Fruit fly (Drosophila melanogaster) whole organism, embryonic: ENCODE data around the gene Sec61alpha.
A peak's percentile ranks its signal among the peaks of the same experiment; 100 is the strongest.

ENCODE experiments used
- CG11085 ChIP-seq: fragments of 200-800 bp; sonication (Bioruptor generic); IDR thresholded peaks from 2 replicates; pipeline ENCODE4 v1.3.6; 2022; ENCODE audit warnings: missing biosample characterization, missing genetic modification characterization
- CG15696 ChIP-seq: fragments of 200-800 bp; sonication (Bioruptor generic); optimal IDR thresholded peaks from 2 replicates; lab custom pipeline; 2019; ENCODE audit warnings: missing biosample characterization, mild to moderate bottlenecking, missing genetic modification characterization, moderate library complexity
- CG18011 ChIP-seq: fragments of 200-800 bp; sonication (Bioruptor generic); optimal IDR thresholded peaks from 2 replicates; lab custom pipeline; 2017; ENCODE audit warnings: missing biosample characterization, missing genetic modification characterization, mild to moderate bottlenecking, moderate library complexity, missing genotype
- CG3847 ChIP-seq: fragments of 200-800 bp; sonication (Bioruptor generic); IDR thresholded peaks from 2 replicates; pipeline ENCODE4 v1.3.6; 2022; ENCODE audit warnings: missing biosample characterization, missing genetic modification characterization
- CG4617 ChIP-seq: fragments of 200-800 bp; sonication (Bioruptor generic); optimal IDR thresholded peaks from 3 replicates; lab custom pipeline; 2016; ENCODE audit warnings: missing biosample characterization, missing genetic modification characterization, borderline replicate concordance
- CG9727 ChIP-seq: fragments of 200-800 bp; sonication (Bioruptor generic); optimal IDR thresholded peaks from 3 replicates; lab custom pipeline; 2017; ENCODE audit warnings: missing biosample characterization, mild to moderate bottlenecking, missing genetic modification characterization
- CrebB ChIP-seq: fragments of 200-800 bp; sonication (Bioruptor generic); optimal IDR thresholded peaks from 3 replicates; lab custom pipeline; 2018; ENCODE audit warnings: missing biosample characterization, mild to moderate bottlenecking, missing genetic modification characterization
- D19A ChIP-seq: fragments of 200-800 bp; optimal IDR thresholded peaks from 3 replicates; lab custom pipeline; 2019; ENCODE audit warnings: missing biosample characterization, mild to moderate bottlenecking, missing genetic modification characterization, moderate library complexity
- ems ChIP-seq: fragments of 200-800 bp; sonication (Bioruptor generic); optimal IDR thresholded peaks from 3 replicates; lab custom pipeline; 2016; ENCODE audit warnings: missing biosample characterization, missing genetic modification characterization
- exex ChIP-seq: fragments of 200-800 bp; sonication (Bioruptor generic); optimal IDR thresholded peaks from 4 replicates; lab custom pipeline; 2018; ENCODE audit warnings: missing biosample characterization, mild to moderate bottlenecking, missing genetic modification characterization, moderate library complexity
- stc ChIP-seq: fragments of 200-800 bp; sonication (Bioruptor generic); IDR thresholded peaks from 2 replicates; pipeline ENCODE4 v1.3.6; 2022; ENCODE audit warnings: missing biosample characterization, missing genetic modification characterization

- TF ChIP-seq CG18011 (no peak), CG3847 (peak; percentile 42; the same call in 1 of the 2 replicates), CrebB (tag; lab: Kevin White, UChicago) (peak; percentile 21), CG9727 (GFP tag; lab: Kevin White, UChicago) (no peak), CG4617 (GFP tag; lab: Kevin White, UChicago) (peak; percentile 50), stc (no peak), exex (tag; lab: Kevin White, UChicago) (peak; percentile 17), CG11085 (no peak), ems (GFP tag; lab: Kevin White, UChicago) (no peak), CG15696 (tag; lab: Kevin White, UChicago) (no peak), D19A (tag; lab: Kevin White, UChicago) (no peak)
Measured at dm6 chr2L:6498448-6498847, 18.1 kb upstream of the Sec61alpha start, which contains the start of gene CG31637.
